Fruit fly (Drosophila melanogaster) whole organism, embryonic: Measurements from ENCODE around the gene CheB38c.
A peak's percentile ranks its signal among the peaks of the same experiment; 100 is the strongest.

Experiments
- Atf6 ChIP-seq: fragments of 200-800 bp; sonication (Bioruptor generic); IDR thresholded peaks from 2 replicates; pipeline ENCODE4 v1.3.6; 2022; ENCODE audit warnings: missing biosample characterization, missing genetic modification characterization
- Bgb ChIP-seq: fragments of 200-800 bp; sonication (Bioruptor generic); IDR thresholded peaks from 2 replicates; pipeline ENCODE4 v1.3.6; 2022; ENCODE audit warnings: missing biosample characterization, missing genetic modification characterization; ENCODE audit not compliant: partially characterized antibody
- CG10431 ChIP-seq: fragments of 200-800 bp; sonication (Bioruptor generic); optimal IDR thresholded peaks from 3 replicates; lab custom pipeline; 2018; ENCODE audit warnings: missing biosample characterization, mild to moderate bottlenecking, missing genetic modification characterization
- CG10462 ChIP-seq: fragments of 200-800 bp; sonication (Bioruptor generic); optimal IDR thresholded peaks from 2 replicates; lab custom pipeline; 2016; ENCODE audit warnings: missing biosample characterization, missing genetic modification characterization
- CG11247 ChIP-seq: fragments of 200-800 bp; sonication (Bioruptor generic); IDR thresholded peaks from 2 replicates; pipeline ENCODE4 v1.3.6; 2022; ENCODE audit warnings: missing biosample characterization, missing genetic modification characterization
- CG11695 ChIP-seq: fragments of 200-800 bp; sonication (Bioruptor generic); IDR thresholded peaks from 3 replicates; pipeline ENCODE4 v1.3.6; 2022; ENCODE audit warnings: missing biosample characterization, missing genetic modification characterization
- CG13287 ChIP-seq: fragments of 200-800 bp; sonication (Bioruptor generic); IDR thresholded peaks from 2 replicates; pipeline ENCODE4 v1.3.6; 2022; ENCODE audit warnings: missing biosample characterization, missing genetic modification characterization; ENCODE audit not compliant: partially characterized antibody
- CG1792 ChIP-seq: fragments of 200-800 bp; sonication (Bioruptor generic); optimal IDR thresholded peaks from 2 replicates; lab custom pipeline; 2016; ENCODE audit warnings: missing biosample characterization, missing genetic modification characterization
- CG2202 ChIP-seq: fragments of 200-800 bp; sonication (Bioruptor generic); optimal IDR thresholded peaks from 2 replicates; lab custom pipeline; 2018; ENCODE audit warnings: missing biosample characterization, mild to moderate bottlenecking, missing genetic modification characterization
- CG32767 ChIP-seq: fragments of 200-800 bp; sonication (Bioruptor generic); IDR thresholded peaks from 2 replicates; pipeline ENCODE4 v1.3.6; 2022; ENCODE audit warnings: missing biosample characterization, missing genetic modification characterization
- CG34224 ChIP-seq: fragments of 200-800 bp; sonication (Bioruptor generic); IDR thresholded peaks from 3 replicates; pipeline ENCODE4 v1.3.6; 2022; ENCODE audit warnings: missing biosample characterization, missing genetic modification characterization; ENCODE audit not compliant: partially characterized antibody
- CG34422 ChIP-seq: fragments of 200-800 bp; sonication (Bioruptor generic); IDR thresholded peaks from 3 replicates; pipeline ENCODE4 v1.3.6; 2022; ENCODE audit warnings: missing biosample characterization, missing genetic modification characterization
- CG4328 ChIP-seq: fragments of 200-800 bp; sonication (Bioruptor generic); optimal IDR thresholded peaks from 3 replicates; lab custom pipeline; 2017; ENCODE audit warnings: missing biosample characterization, missing genetic modification reagents, missing genetic modification characterization
- CG7372 ChIP-seq: fragments of 200-800 bp; sonication (Bioruptor generic); IDR thresholded peaks from 2 replicates; pipeline ENCODE4 v1.3.6; 2022; ENCODE audit warnings: missing biosample characterization, missing genetic modification characterization
- CG9817 ChIP-seq: fragments of 200-800 bp; sonication (Bioruptor generic); optimal IDR thresholded peaks from 2 replicates; lab custom pipeline; 2018; ENCODE audit warnings: missing biosample characterization, mild to moderate bottlenecking, missing genetic modification characterization, moderate library complexity
- D19A ChIP-seq: fragments of 200-800 bp; optimal IDR thresholded peaks from 3 replicates; lab custom pipeline; 2019; ENCODE audit warnings: missing biosample characterization, mild to moderate bottlenecking, missing genetic modification characterization, moderate library complexity
- D19B ChIP-seq: fragments of 200-800 bp; sonication (Bioruptor generic); optimal IDR thresholded peaks from 2 replicates; lab custom pipeline; 2017; ENCODE audit warnings: missing biosample characterization, mild to moderate bottlenecking, missing genetic modification characterization
- Dad ChIP-seq: fragments of 200-800 bp; sonication (Bioruptor generic); optimal IDR thresholded peaks from 3 replicates; lab custom pipeline; 2016; ENCODE audit warnings: missing biosample characterization, missing genetic modification characterization
- Dip2 ChIP-seq: fragments of 200-800 bp; sonication (Bioruptor generic); IDR thresholded peaks from 2 replicates; pipeline ENCODE4 v1.3.6; 2022; ENCODE audit warnings: missing biosample characterization, missing genetic modification characterization
- Drgx ChIP-seq: fragments of 200-800 bp; sonication (Bioruptor generic); IDR thresholded peaks from 2 replicates; pipeline ENCODE4 v1.3.6; 2022; ENCODE audit warnings: missing biosample characterization, missing genetic modification characterization
- Elba2 ChIP-seq: fragments of 200-800 bp; sonication (Bioruptor generic); optimal IDR thresholded peaks from 3 replicates; lab custom pipeline; 2016; ENCODE audit warnings: missing biosample characterization, missing genetic modification characterization
- Gsc ChIP-seq: fragments of 200-800 bp; sonication (Bioruptor generic); IDR thresholded peaks from 2 replicates; pipeline ENCODE4 v1.3.6; 2022; ENCODE audit warnings: missing biosample characterization, missing genetic modification characterization
- HLH4C ChIP-seq: fragments of 200-800 bp; sonication (Bioruptor generic); IDR thresholded peaks from 3 replicates; pipeline ENCODE4 v1.3.6; 2022; ENCODE audit warnings: missing biosample characterization, missing genetic modification characterization; ENCODE audit not compliant: partially characterized antibody
- Hr51 ChIP-seq, 2 experiments: fragments of 200-800 bp; sonication (Bioruptor generic); optimal IDR thresholded peaks; 2 replicates in 1 of 2; 3 replicates in 1 of 2; lab custom pipeline; 2016 to 2018; ENCODE audit warnings: missing biosample characterization in 2 of 2, missing genetic modification characterization in 2 of 2, mild to moderate bottlenecking in 1 of 2, moderate library complexity in 1 of 2
- Neu2 ChIP-seq: fragments of 200-800 bp; sonication (Bioruptor generic); optimal IDR thresholded peaks from 3 replicates; lab custom pipeline; 2016; ENCODE audit warnings: missing biosample characterization, missing genetic modification characterization, borderline replicate concordance
- Nf-YB ChIP-seq: fragments of 200-800 bp; sonication (Bioruptor generic); optimal IDR thresholded peaks from 3 replicates; lab custom pipeline; 2019; ENCODE audit warnings: missing biosample characterization, mild to moderate bottlenecking, missing genetic modification characterization, moderate library complexity
- Ravus ChIP-seq: fragments of 200-800 bp; sonication (Bioruptor generic); IDR thresholded peaks from 2 replicates; pipeline ENCODE4 v1.3.6; 2022; ENCODE audit warnings: missing biosample characterization, missing genetic modification characterization
- Xrp1 ChIP-seq: fragments of 200-800 bp; sonication (Bioruptor generic); IDR thresholded peaks from 2 replicates; pipeline ENCODE4 v1.3.6; 2022; ENCODE audit warnings: missing biosample characterization, missing genetic modification characterization
- ab ChIP-seq: fragments of 200-800 bp; sonication (Bioruptor generic); optimal IDR thresholded peaks from 2 replicates; lab custom pipeline; 2016; ENCODE audit warnings: missing biosample characterization, missing genetic modification characterization
- bcd ChIP-seq: fragments of 200-800 bp; sonication (Bioruptor generic); optimal IDR thresholded peaks from 2 replicates; lab custom pipeline; 2017; ENCODE audit warnings: missing biosample characterization, mild to moderate bottlenecking, missing genetic modification characterization
- croc ChIP-seq: fragments of 200-800 bp; sonication (Bioruptor generic); conservative IDR thresholded peaks from 3 replicates; pipeline ENCODE4 v1.3.6; 2022; ENCODE audit warnings: missing biosample characterization, missing genetic modification characterization
- ftz-f1 ChIP-seq: fragments of 200-800 bp; sonication (Bioruptor generic); optimal IDR thresholded peaks from 2 replicates; lab custom pipeline; 2016; ENCODE audit warnings: missing biosample characterization, missing genetic modification characterization
- hkb ChIP-seq, 2 experiments: fragments of 200-800 bp in 1 of 2; fragments of >200 bp in 1 of 2; sonication (Bioruptor generic) in 1 of 2; IDR thresholded peaks in 1 of 2; optimal IDR thresholded peaks in 1 of 2; 2 replicates each; pipeline versions ENCODE4 v1.3.6 to Lab custom; 2017 to 2022; ENCODE audit warnings: missing biosample characterization in 1 of 2, missing genetic modification characterization in 1 of 2
- knrl ChIP-seq: fragments of 200-800 bp; sonication (Bioruptor generic); IDR thresholded peaks from 3 replicates; pipeline ENCODE4 v1.3.6; 2022; ENCODE audit warnings: missing biosample characterization, missing genetic modification characterization; ENCODE audit not compliant: partially characterized antibody
- lilli ChIP-seq: fragments of 200-800 bp; sonication (Bioruptor generic); optimal IDR thresholded peaks from 3 replicates; lab custom pipeline; 2016; ENCODE audit warnings: missing biosample characterization, missing genetic modification characterization
- lmd ChIP-seq: fragments of 200-800 bp; sonication (Bioruptor generic); IDR thresholded peaks from 2 replicates; pipeline ENCODE4 v1.3.6; 2022; ENCODE audit warnings: missing biosample characterization, missing genetic modification characterization
- nerfin-1 ChIP-seq: fragments of 200-800 bp; sonication (Bioruptor generic); optimal IDR thresholded peaks from 3 replicates; lab custom pipeline; 2019; ENCODE audit warnings: missing biosample characterization, mild to moderate bottlenecking, missing genetic modification characterization, moderate library complexity
- nom ChIP-seq: fragments of 200-800 bp; sonication (Bioruptor generic); optimal IDR thresholded peaks from 2 replicates; lab custom pipeline; 2017; ENCODE audit warnings: missing biosample characterization, missing genetic modification characterization, mild to moderate bottlenecking, moderate library complexity, missing genetic modification reagents
- oc ChIP-seq: fragments of 200-800 bp; sonication (Bioruptor generic); optimal IDR thresholded peaks from 2 replicates; lab custom pipeline; 2018; ENCODE audit warnings: missing biosample characterization, mild to moderate bottlenecking, missing genetic modification characterization, moderate library complexity
- otp ChIP-seq: fragments of 200-800 bp; sonication (Bioruptor generic); IDR thresholded peaks from 3 replicates; pipeline ENCODE4, ENCODE4 v1.3.6; 2022; ENCODE audit warnings: missing biosample characterization, missing genetic modification characterization
- pan ChIP-seq, 4 experiments: fragments of >200 bp in 3 of 4; fragments of 200-800 bp in 1 of 4; sonication (Bioruptor generic) in 1 of 4; optimal IDR thresholded peaks in 3 of 4; IDR thresholded peaks in 1 of 4; 2 replicates each; pipeline versions ENCODE4 v1.3.6 to Lab custom; 2017 to 2022; ENCODE audit warnings: missing biosample characterization in 2 of 4, missing genetic modification characterization in 2 of 4, mixed read lengths in 1 of 4
- pzg ChIP-seq: fragments of 200-800 bp; sonication (Bioruptor generic); optimal IDR thresholded peaks from 3 replicates; lab custom pipeline; 2018; ENCODE audit warnings: missing biosample characterization, mild to moderate bottlenecking, missing genetic modification characterization, moderate library complexity
- rib ChIP-seq: fragments of 200-800 bp; sonication (Bioruptor generic); IDR thresholded peaks from 2 replicates; pipeline ENCODE4 v1.3.6; 2022; ENCODE audit warnings: missing biosample characterization, missing genetic modification characterization
- salm ChIP-seq: fragments of 200-800 bp; sonication (Bioruptor generic); optimal IDR thresholded peaks from 2 replicates; lab custom pipeline; 2018; ENCODE audit warnings: missing biosample characterization, mild to moderate bottlenecking, missing genetic modification characterization
- scrt ChIP-seq: fragments of 200-800 bp; sonication (Bioruptor generic); optimal IDR thresholded peaks from 2 replicates; lab custom pipeline; 2018; ENCODE audit warnings: missing biosample characterization, mild to moderate bottlenecking, missing genetic modification characterization, moderate library complexity
- sr ChIP-seq: fragments of 200-800 bp; sonication (Bioruptor generic); IDR thresholded peaks from 3 replicates; pipeline ENCODE4 v1.3.6; 2022; ENCODE audit warnings: missing biosample characterization, missing genetic modification characterization
- vfl ChIP-seq: fragments of 200-800 bp; sonication (Bioruptor generic); optimal IDR thresholded peaks from 2 replicates; lab custom pipeline; 2016; ENCODE audit warnings: missing biosample characterization, missing genetic modification characterization
- z ChIP-seq: fragments of 200-800 bp; sonication (Bioruptor generic); IDR thresholded peaks from 3 replicates; pipeline ENCODE4 v1.3.6; 2022; ENCODE audit warnings: missing biosample characterization, missing genetic modification characterization
- zfh2 ChIP-seq: fragments of 200-800 bp; sonication (Bioruptor generic); optimal IDR thresholded peaks from 2 replicates; lab custom pipeline; 2016; ENCODE audit warnings: missing biosample characterization, missing genetic modification characterization

The CheB38c gene

dm6 chr2L:20864764-20865265 is 44.1 kb upstream of the CheB38c start, which contains the start of gene CG9338 (continued):
- TF ChIP-seq vfl (GFP tag; lab: Kevin White, UChicago) (no peak), D19A (tag; lab: Kevin White, UChicago) (peak; percentile 74), scrt (GFP tag; lab: Kevin White, UChicago) (peak; percentile 94), knrl (no peak), croc (GFP tag; lab: Robert Waterston, UW) (peak; percentile 88), Hr51 (GFP tag; optimal IDR thresholded peaks at IDR 0.05; lab: Kevin White, UChicago) (peak; percentile 56 to 85), ftz-f1 (GFP tag; lab: Kevin White, UChicago) (peak; percentile 42), CG11247 (peak; percentile 44; the same call in 1 of the 2 replicates), CG2202 (tag; lab: Kevin White, UChicago) (peak; percentile 70), HLH4C (GFP tag; lab: Robert Waterston, UW) (peak; percentile 73), ab (GFP tag; lab: Kevin White, UChicago) (peak; percentile 55), z (peak; percentile 96), Xrp1 (GFP tag; lab: Robert Waterston, UW) (peak; percentile 95), CG13287 (peak; percentile 54), Dad (GFP tag; lab: Kevin White, UChicago) (peak; percentile 69), lmd (GFP tag; lab: Robert Waterston, UW) (peak; percentile 86), oc (tag; lab: Kevin White, UChicago) (no peak), CG32767 (GFP tag; lab: Robert Waterston, UW) (peak; percentile 81), CG11695 (GFP tag; lab: Robert Waterston, UW) (peak; percentile 95), nerfin-1 (tag; lab: Kevin White, UChicago) (peak; percentile 91), CG9817 (tag; lab: Kevin White, UChicago) (peak; percentile 69), hkb (optimal IDR thresholded peaks at IDR 0.05; lab: Kevin White, UChicago) (no peak), hkb (GFP tag; IDR thresholded peaks at IDR 0.05; lab: Robert Waterston, UW) (peak; percentile 83), Ravus (GFP tag; lab: Robert Waterston, UW) (peak; percentile 47; the same call in 1 of the 2 replicates), rib (peak; percentile 77), Atf6 (GFP tag; lab: Robert Waterston, UW) (peak; percentile 81), otp (no peak), Nf-YB (GFP tag; lab: Kevin White, UChicago) (peak; percentile 57), Gsc (GFP tag; lab: Robert Waterston, UW) (no peak), D19B (GFP tag; lab: Kevin White, UChicago) (peak; percentile 98), salm (peak; percentile 72), pzg (GFP tag; lab: Kevin White, UChicago) (peak; percentile 17), Drgx (GFP tag; lab: Robert Waterston, UW) (peak; percentile 92), nom (no peak), CG10431 (GFP tag; lab: Kevin White, UChicago) (peak; percentile 35), Elba2 (no peak), CG10462 (GFP tag; lab: Kevin White, UChicago) (peak; percentile 52), Neu2 (GFP tag; lab: Kevin White, UChicago) (no peak), CG1792 (GFP tag; lab: Kevin White, UChicago) (peak; percentile 61), zfh2 (GFP tag; lab: Kevin White, UChicago) (peak; percentile 84), pan (optimal IDR thresholded peaks at IDR 0.05; lab: Kevin White, UChicago) (no peak), pan (GFP tag; optimal IDR thresholded peaks at IDR 0.05 in 1 of 2, IDR thresholded peaks at IDR 0.05 in 1 of 2) (peak in 1 of 2 experiments; percentile 92), Bgb (peak; percentile 44; the same call in 1 of the 2 replicates), bcd (peak; percentile 91), sr (GFP tag; lab: Robert Waterston, UW) (peak; percentile 13; the same call in 1 of the 3 replicates), CG34422 (GFP tag; lab: Robert Waterston, UW) (peak; percentile 94; the same call in 2 of the 3 replicates), CG7372 (GFP tag; lab: Robert Waterston, UW) (peak; percentile 88), lilli (GFP tag; lab: Kevin White, UChicago) (peak; percentile 87), CG4328 (GFP tag; lab: Kevin White, UChicago) (peak; percentile 93), Dip2 (no peak), CG34224 (GFP tag; lab: Robert Waterston, UW) (no peak)
